Worm (Caenorhabditis elegans) whole organism, L4/young adult: ENCODE measurements around the gene T19H5.4.

Experiments used
- W03F9.2 ChIP-seq: fragments of 150-350 bp; optimal IDR thresholded peaks from 2 replicates; lab custom pipeline; 2014; ENCODE audit warnings: missing biosample characterization, missing genetic modification characterization
- dao-5 ChIP-seq: sonication (generic microtip); optimal IDR thresholded peaks from 2 replicates; lab custom pipeline; 2016; ENCODE audit warnings: missing genotype, missing genetic modification characterization, moderate library complexity, missing compliant biosample characterization
- him-1 ChIP-seq: sonication (generic microtip); optimal IDR thresholded peaks from 2 replicates; lab custom pipeline; 2016; ENCODE audit warnings: missing genotype, missing genetic modification reagents, missing genetic modification characterization, missing compliant biosample characterization

- TF ChIP-seq W03F9.2 (peak; percentile 31), him-1 (tag; lab: Kevin White, UChicago) (no peak), dao-5 (no peak)
These were observed at the start of gene T19H5.4 for ce11 chrII:9487337-9487950.
